Fruit fly (Drosophila melanogaster): Measurements from ENCODE around the gene SmB.

The SmB gene

dm6 chr2L:10472257-10472656 is 45.8 kb upstream of the SmB start (continued):
- TF ChIP-seq Gsc (GFP tag; IDR thresholded peaks at IDR 0.05) (no peak), lov (optimal IDR thresholded peaks at IDR 0.05) (no peak), lov (GFP tag; IDR thresholded peaks at IDR 0.05) (no peak), CG5245 (GFP tag; optimal IDR thresholded peaks at IDR 0.05) (no peak), Myb (GFP tag; optimal IDR thresholded peaks at IDR 0.05) (no peak), bbx (GFP tag; IDR thresholded peaks at IDR 0.05; ENCODE audit: partially characterized antibody) (no peak), CG7786 (GFP tag; optimal IDR thresholded peaks at IDR 0.05) (no peak), salm (tag; optimal IDR thresholded peaks at IDR 0.05) (no peak), Mad (GFP tag; optimal IDR thresholded peaks at IDR 0.05) (no peak), H15 (GFP tag; IDR thresholded peaks at IDR 0.05) (no peak), ssp (GFP tag; IDR thresholded peaks at IDR 0.05) (no peak), dmrt99B (tag; optimal IDR thresholded peaks at IDR 0.05) (peak; percentile 18), CG2129 (GFP tag; IDR thresholded peaks at IDR 0.05; ENCODE audit: partially characterized antibody) (no peak), CG6689 (GFP tag; IDR thresholded peaks at IDR 0.05) (no peak), CG4360 (GFP tag; IDR thresholded peaks at IDR 0.05) (no peak), mirr (GFP tag; optimal IDR thresholded peaks at IDR 0.05) (no peak), bsh (GFP tag; optimal IDR thresholded peaks at IDR 0.05) (no peak), jigr1 (GFP tag; IDR thresholded peaks at IDR 0.05) (no peak), CG16779 (GFP tag; IDR thresholded peaks at IDR 0.05) (no peak), lmd (GFP tag; IDR thresholded peaks at IDR 0.05) (no peak), chm (GFP tag; IDR thresholded peaks at IDR 0.05) (no peak), bigmax (GFP tag; optimal IDR thresholded peaks at IDR 0.05) (no peak), CG13287 (GFP tag; IDR thresholded peaks at IDR 0.05; ENCODE audit: partially characterized antibody) (no peak), CG13424 (tag; optimal IDR thresholded peaks at IDR 0.05) (peak; percentile 10), pros (GFP tag; optimal IDR thresholded peaks at IDR 0.05) (no peak), Aef1 (GFP tag; IDR thresholded peaks at IDR 0.05) (no peak), zf30C (GFP tag; optimal IDR thresholded peaks at IDR 0.05) (no peak), Hr39 (optimal IDR thresholded peaks at IDR 0.05) (no peak), CG17912 (GFP tag; optimal IDR thresholded peaks at IDR 0.05) (no peak), CG6765 (GFP tag; optimal IDR thresholded peaks at IDR 0.05) (no peak), CG43689 (GFP tag; IDR thresholded peaks at IDR 0.05) (no peak), CG8944 (GFP tag; optimal IDR thresholded peaks at IDR 0.05) (no peak), sens-2 (GFP tag; IDR thresholded peaks at IDR 0.05) (no peak), CG14014 (GFP tag; IDR thresholded peaks at IDR 0.05) (peak; percentile 11; the same call in 1 of the 2 replicates), ham (GFP tag; IDR thresholded peaks at IDR 0.05) (no peak), Fer2 (tag; optimal IDR thresholded peaks at IDR 0.05) (no peak), CG4707 (GFP tag; optimal IDR thresholded peaks at IDR 0.05) (no peak), unpg (GFP tag; optimal IDR thresholded peaks at IDR 0.05) (peak; percentile 23), CG12299 (tag; optimal IDR thresholded peaks at IDR 0.05) (no peak), Pdp1 (GFP tag; optimal IDR thresholded peaks at IDR 0.05) (peak in 1 of 2 experiments; percentile 14), Lhr (GFP tag; optimal IDR thresholded peaks at IDR 0.05) (no peak), tup (GFP tag; optimal IDR thresholded peaks at IDR 0.05) (no peak), Hmr (GFP tag; optimal IDR thresholded peaks at IDR 0.05) (peak; percentile 26), CG30020 (tag; optimal IDR thresholded peaks at IDR 0.05) (no peak), CG2678 (tag; optimal IDR thresholded peaks at IDR 0.05) (peak; percentile 37), Doc3 (GFP tag; IDR thresholded peaks at IDR 0.05; ENCODE audit: partially characterized antibody) (no peak), Fer3 (tag; optimal IDR thresholded peaks at IDR 0.05) (no peak), dmrt11E (tag; optimal IDR thresholded peaks at IDR 0.05) (no peak), fd3F (GFP tag; optimal IDR thresholded peaks at IDR 0.05) (peak; percentile 13), lab (GFP tag; optimal IDR thresholded peaks at IDR 0.05) (no peak), CG17568 (GFP tag; optimal IDR thresholded peaks at IDR 0.05) (peak; percentile 5)
